Fruit fly (Drosophila melanogaster) whole organism, embryonic: Measurements from ENCODE around the gene Cdk1.

Source experiments
- Awh ChIP-seq: fragments of 200-800 bp; sonication (Bioruptor generic); IDR thresholded peaks from 2 replicates; pipeline ENCODE4, ENCODE4 v1.3.6; 2022; ENCODE audit warnings: missing biosample characterization, missing genetic modification characterization
- B-H1 ChIP-seq: fragments of 200-800 bp; sonication (Bioruptor generic); IDR thresholded peaks from 3 replicates; pipeline ENCODE4 v1.3.6; 2022; ENCODE audit warnings: missing biosample characterization, missing genetic modification characterization
- CG10959 ChIP-seq: fragments of 200-800 bp; sonication (Bioruptor generic); IDR thresholded peaks from 2 replicates; pipeline ENCODE4 v1.3.6; 2022; ENCODE audit warnings: missing biosample characterization, missing genetic modification characterization
- CG11560 ChIP-seq: fragments of 200-800 bp; sonication (Bioruptor generic); IDR thresholded peaks from 3 replicates; pipeline ENCODE4 v1.3.6; 2022; ENCODE audit warnings: missing biosample characterization, missing genetic modification characterization
- CG1233 ChIP-seq: fragments of 200-800 bp; sonication (Bioruptor generic); optimal IDR thresholded peaks from 4 replicates; lab custom pipeline; 2018; ENCODE audit warnings: missing biosample characterization, mild to moderate bottlenecking, missing genetic modification characterization
- CG12391 ChIP-seq: fragments of 200-800 bp; sonication (Bioruptor generic); optimal IDR thresholded peaks from 3 replicates; lab custom pipeline; 2018; ENCODE audit warnings: missing biosample characterization, mild to moderate bottlenecking, missing genetic modification characterization, moderate library complexity
- CG15011 ChIP-seq: fragments of 200-800 bp; sonication (Bioruptor generic); optimal IDR thresholded peaks from 3 replicates; lab custom pipeline; 2018; ENCODE audit warnings: missing biosample characterization, mild to moderate bottlenecking, missing genetic modification characterization
- CG15073 ChIP-seq: fragments of 200-800 bp; sonication (Bioruptor generic); optimal IDR thresholded peaks from 2 replicates; lab custom pipeline; 2016; ENCODE audit warnings: missing biosample characterization, missing genetic modification characterization
- CG17328 ChIP-seq: fragments of 200-800 bp; sonication (Bioruptor generic); IDR thresholded peaks from 2 replicates; pipeline ENCODE4 v1.3.6; 2022; ENCODE audit warnings: missing biosample characterization, missing genetic modification characterization
- CG17359 ChIP-seq: fragments of 200-800 bp; sonication (Bioruptor generic); optimal IDR thresholded peaks from 3 replicates; lab custom pipeline; 2018; ENCODE audit warnings: missing biosample characterization, mild to moderate bottlenecking, missing genetic modification characterization, moderate library complexity
- CG17361 ChIP-seq: fragments of 200-800 bp; sonication (Bioruptor generic); IDR thresholded peaks from 3 replicates; pipeline ENCODE4 v1.3.6; 2022; ENCODE audit warnings: missing biosample characterization, missing genetic modification characterization
- CG17568 ChIP-seq: fragments of 200-800 bp; sonication (Bioruptor generic); optimal IDR thresholded peaks from 2 replicates; lab custom pipeline; 2018; ENCODE audit warnings: missing biosample characterization, mild to moderate bottlenecking, missing genetic modification characterization, moderate library complexity
- CG17612 ChIP-seq: fragments of 200-800 bp; sonication (Bioruptor generic); IDR thresholded peaks from 2 replicates; pipeline ENCODE4 v1.3.6; 2022; ENCODE audit warnings: missing biosample characterization, missing genetic modification characterization
- CG18262 ChIP-seq: fragments of 200-800 bp; optimal IDR thresholded peaks from 3 replicates; lab custom pipeline; 2019; ENCODE audit warnings: missing biosample characterization, mild to moderate bottlenecking, missing genetic modification characterization, moderate library complexity
- CG18476 ChIP-seq: fragments of 200-800 bp; sonication (Bioruptor generic); optimal IDR thresholded peaks from 2 replicates; lab custom pipeline; 2016; ENCODE audit warnings: missing biosample characterization, mild to moderate bottlenecking, missing genetic modification characterization
- CG2678 ChIP-seq: fragments of 200-800 bp; sonication (Bioruptor generic); optimal IDR thresholded peaks from 3 replicates; lab custom pipeline; 2019; ENCODE audit warnings: missing biosample characterization, mild to moderate bottlenecking, missing genetic modification characterization, moderate library complexity
- CG34224 ChIP-seq: fragments of 200-800 bp; sonication (Bioruptor generic); IDR thresholded peaks from 3 replicates; pipeline ENCODE4 v1.3.6; 2022; ENCODE audit warnings: missing biosample characterization, missing genetic modification characterization; ENCODE audit not compliant: partially characterized antibody
- CG34376 ChIP-seq: fragments of 200-800 bp; sonication (Bioruptor generic); optimal IDR thresholded peaks from 2 replicates; lab custom pipeline; 2018; ENCODE audit warnings: missing biosample characterization, mild to moderate bottlenecking, missing genetic modification characterization
- CG34422 ChIP-seq: fragments of 200-800 bp; sonication (Bioruptor generic); IDR thresholded peaks from 3 replicates; pipeline ENCODE4 v1.3.6; 2022; ENCODE audit warnings: missing biosample characterization, missing genetic modification characterization
- CG3995 ChIP-seq: fragments of 200-800 bp; sonication (Bioruptor generic); optimal IDR thresholded peaks from 3 replicates; lab custom pipeline; 2016; ENCODE audit warnings: missing biosample characterization, missing genetic modification characterization
- CoRest ChIP-seq: fragments of 200-800 bp; sonication (Bioruptor generic); optimal IDR thresholded peaks from 3 replicates; lab custom pipeline; 2018; ENCODE audit warnings: missing biosample characterization, mild to moderate bottlenecking, missing genetic modification characterization, moderate library complexity
- Doc3 ChIP-seq: fragments of 200-800 bp; sonication (Bioruptor generic); IDR thresholded peaks from 3 replicates; pipeline ENCODE4 v1.3.6; 2022; ENCODE audit warnings: missing biosample characterization, missing genetic modification characterization; ENCODE audit not compliant: partially characterized antibody
- Dref ChIP-seq: fragments of 200-800 bp; sonication (Bioruptor generic); IDR thresholded peaks from 2 replicates; pipeline ENCODE4 v1.3.6; 2022; ENCODE audit warnings: missing biosample characterization, missing genetic modification characterization
- Drgx ChIP-seq: fragments of 200-800 bp; sonication (Bioruptor generic); IDR thresholded peaks from 2 replicates; pipeline ENCODE4 v1.3.6; 2022; ENCODE audit warnings: missing biosample characterization, missing genetic modification characterization
- ERR ChIP-seq: fragments of 200-800 bp; sonication (Bioruptor generic); optimal IDR thresholded peaks from 2 replicates; lab custom pipeline; 2016; ENCODE audit warnings: missing biosample characterization, missing genetic modification characterization
- Hsf ChIP-seq: fragments of 200-800 bp; sonication (Bioruptor generic); optimal IDR thresholded peaks from 3 replicates; lab custom pipeline; 2016; ENCODE audit warnings: missing biosample characterization, missing genetic modification characterization
- MESR4 ChIP-seq: fragments of 200-800 bp; sonication (Bioruptor generic); optimal IDR thresholded peaks from 2 replicates; lab custom pipeline; 2018; ENCODE audit warnings: missing biosample characterization, mild to moderate bottlenecking, missing genetic modification characterization, moderate library complexity
- Nf-YB ChIP-seq: fragments of 200-800 bp; sonication (Bioruptor generic); optimal IDR thresholded peaks from 3 replicates; lab custom pipeline; 2019; ENCODE audit warnings: missing biosample characterization, mild to moderate bottlenecking, missing genetic modification characterization, moderate library complexity
- Oli ChIP-seq: fragments of 200-800 bp; sonication (Bioruptor generic); optimal IDR thresholded peaks from 2 replicates; lab custom pipeline; 2018; ENCODE audit warnings: missing biosample characterization, mild to moderate bottlenecking, missing genetic modification characterization, moderate library complexity
- Opbp ChIP-seq: fragments of 200-800 bp; sonication (Bioruptor generic); IDR thresholded peaks from 3 replicates; pipeline ENCODE4 v1.3.6; 2022; ENCODE audit warnings: missing biosample characterization, missing genetic modification characterization; ENCODE audit not compliant: partially characterized antibody
- Pdp1 ChIP-seq, 2 experiments: fragments of 200-800 bp; sonication (Bioruptor generic); optimal IDR thresholded peaks; 3 replicates each; lab custom pipeline; 2016; ENCODE audit warnings: missing biosample characterization in 2 of 2, missing genetic modification characterization in 2 of 2, mild to moderate bottlenecking in 1 of 2, moderate library complexity in 1 of 2
- Sry-δ ChIP-seq: fragments of 200-800 bp; sonication (Bioruptor generic); optimal IDR thresholded peaks from 2 replicates; lab custom pipeline; 2016; ENCODE audit warnings: missing biosample characterization, missing genetic modification characterization
- ase ChIP-seq: fragments of 200-800 bp; sonication (Bioruptor generic); IDR thresholded peaks from 3 replicates; pipeline ENCODE4 v1.3.6; 2022; ENCODE audit warnings: missing biosample characterization, missing genetic modification characterization
- az2 ChIP-seq: fragments of 200-800 bp; sonication (Bioruptor generic); optimal IDR thresholded peaks from 3 replicates; lab custom pipeline; 2016; ENCODE audit warnings: missing biosample characterization, missing genetic modification characterization
- corto ChIP-seq: fragments of 200-800 bp; sonication (Bioruptor generic); optimal IDR thresholded peaks from 2 replicates; lab custom pipeline; 2016; ENCODE audit warnings: missing biosample characterization, mild to moderate bottlenecking, missing genetic modification characterization, moderate library complexity
- esg ChIP-seq: fragments of 200-800 bp; sonication (Bioruptor generic); conservative IDR thresholded peaks from 2 replicates; pipeline ENCODE4 v1.3.6; 2022; ENCODE audit warnings: missing biosample characterization, missing genetic modification characterization
- eve ChIP-seq, 2 experiments: fragments of >200 bp; optimal IDR thresholded peaks; 2 replicates each; lab custom pipeline; 2017; ENCODE audit warnings: missing biosample characterization in 2 of 2, missing genetic modification characterization in 2 of 2
- exex ChIP-seq: fragments of 200-800 bp; sonication (Bioruptor generic); optimal IDR thresholded peaks from 4 replicates; lab custom pipeline; 2018; ENCODE audit warnings: missing biosample characterization, mild to moderate bottlenecking, missing genetic modification characterization, moderate library complexity
- eyg ChIP-seq: fragments of 200-800 bp; sonication (Bioruptor generic); optimal IDR thresholded peaks from 3 replicates; lab custom pipeline; 2016; ENCODE audit warnings: missing biosample characterization, missing genetic modification characterization
- fd96Cb ChIP-seq: fragments of 200-800 bp; sonication (Bioruptor generic); optimal IDR thresholded peaks from 2 replicates; lab custom pipeline; 2018; ENCODE audit warnings: missing biosample characterization, mild to moderate bottlenecking, missing genetic modification characterization, moderate library complexity
- gcm ChIP-seq: fragments of 200-800 bp; sonication (Bioruptor generic); optimal IDR thresholded peaks from 2 replicates; lab custom pipeline; 2019; ENCODE audit warnings: missing biosample characterization, mild to moderate bottlenecking, missing genetic modification characterization, moderate library complexity
- grn ChIP-seq: fragments of 200-800 bp; sonication (Bioruptor generic); optimal IDR thresholded peaks from 3 replicates; lab custom pipeline; 2017; ENCODE audit warnings: missing biosample characterization, missing genetic modification characterization
- hb ChIP-seq: fragments of 200-800 bp; sonication (Bioruptor generic); IDR thresholded peaks from 3 replicates; pipeline ENCODE4 v1.3.6; 2022; ENCODE audit warnings: missing biosample characterization, missing genetic modification characterization; ENCODE audit not compliant: partially characterized antibody
- nom ChIP-seq: fragments of 200-800 bp; sonication (Bioruptor generic); optimal IDR thresholded peaks from 2 replicates; lab custom pipeline; 2017; ENCODE audit warnings: missing biosample characterization, missing genetic modification characterization, mild to moderate bottlenecking, moderate library complexity, missing genetic modification reagents
- pho ChIP-seq: fragments of 200-800 bp; sonication (Bioruptor generic); optimal IDR thresholded peaks from 2 replicates; lab custom pipeline; 2016; ENCODE audit warnings: missing biosample characterization, missing genetic modification characterization
- phol ChIP-seq: fragments of 200-800 bp; sonication (Bioruptor generic); optimal IDR thresholded peaks from 3 replicates; lab custom pipeline; 2018; ENCODE audit warnings: missing biosample characterization, mild to moderate bottlenecking, missing genetic modification characterization, moderate library complexity
- pum ChIP-seq: fragments of 200-800 bp; sonication (Bioruptor generic); optimal IDR thresholded peaks from 2 replicates; lab custom pipeline; 2016; ENCODE audit warnings: missing biosample characterization, missing genetic modification characterization
- sim ChIP-seq: fragments of 200-800 bp; sonication (Bioruptor generic); IDR thresholded peaks from 2 replicates; pipeline ENCODE4 v1.3.6; 2022; ENCODE audit warnings: missing biosample characterization, missing genetic modification characterization
- stwl ChIP-seq: fragments of 200-800 bp; sonication (Bioruptor generic); optimal IDR thresholded peaks from 3 replicates; lab custom pipeline; 2018; ENCODE audit warnings: missing biosample characterization, mild to moderate bottlenecking, missing genetic modification characterization, moderate library complexity

The Cdk1 gene

DNA sequence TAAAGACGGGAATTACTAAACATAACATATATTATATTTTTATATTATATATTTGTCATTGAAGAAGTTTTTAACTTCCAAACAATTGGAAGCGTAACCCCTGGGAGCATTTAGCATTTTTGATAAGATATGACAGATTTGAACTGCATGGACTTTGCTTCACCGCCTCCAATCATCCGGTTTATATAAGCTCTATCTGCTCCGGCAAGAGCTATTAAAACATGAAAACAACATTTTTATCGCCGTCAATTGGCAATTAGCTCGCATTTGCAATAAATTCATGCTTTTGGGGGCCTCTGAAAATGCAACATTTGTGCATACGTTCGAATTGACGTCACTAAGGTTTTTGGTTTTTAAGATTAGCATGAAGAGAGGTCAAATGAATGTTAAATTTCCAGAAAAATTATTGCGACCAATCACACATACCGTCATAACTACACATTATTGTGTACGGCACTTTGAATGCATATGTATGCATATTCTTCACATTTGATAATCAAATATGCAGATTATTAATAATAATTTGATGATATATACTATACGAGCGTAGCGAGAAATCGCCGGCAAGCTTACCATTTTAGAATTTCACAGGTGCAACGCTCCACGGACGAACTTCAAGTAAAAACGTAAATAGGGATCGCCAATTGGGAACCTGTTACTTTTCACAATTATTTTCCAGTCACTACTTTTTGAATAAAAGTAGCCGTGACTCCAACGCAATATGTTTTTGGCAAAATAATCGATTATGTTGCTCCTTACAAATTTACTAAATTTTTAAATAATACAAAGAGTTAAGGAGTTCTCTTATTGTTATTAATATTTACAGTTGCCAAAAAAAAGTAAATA is 9.8 kb upstream of the Cdk1 start, which contains the start of gene Mdh1 (continued):
- TF ChIP-seq az2 (GFP tag; lab: Kevin White, UChicago) (peak; percentile 8), corto (GFP tag; lab: Kevin White, UChicago) (peak; percentile 34), CG15011 (GFP tag; lab: Kevin White, UChicago) (no peak), Awh (no peak), Hsf (GFP tag; lab: Kevin White, UChicago) (no peak), CG34422 (GFP tag; lab: Robert Waterston, UW) (peak; percentile 53; the same call in 1 of the 3 replicates), exex (tag; lab: Kevin White, UChicago) (peak; percentile 19), CoRest (tag; lab: Kevin White, UChicago) (no peak), CG10959 (GFP tag; lab: Robert Waterston, UW) (no peak), fd96Cb (tag; lab: Kevin White, UChicago) (no peak), CG17568 (GFP tag; lab: Kevin White, UChicago) (no peak), MESR4 (GFP tag; lab: Kevin White, UChicago) (peak; percentile 70), grn (no peak), Oli (tag; lab: Kevin White, UChicago) (no peak), CG1233 (GFP tag; lab: Kevin White, UChicago) (no peak), CG17361 (no peak), CG17359 (tag; lab: Kevin White, UChicago) (no peak), stwl (tag; lab: Kevin White, UChicago) (peak; percentile 11), CG18262 (tag; lab: Kevin White, UChicago) (no peak), gcm (no peak), Pdp1 (GFP tag; optimal IDR thresholded peaks at IDR 0.05; lab: Kevin White, UChicago) (peak in 1 of 2 experiments; percentile 88), CG18476 (GFP tag; lab: Kevin White, UChicago) (no peak), Sry-δ (GFP tag; lab: Kevin White, UChicago) (peak; percentile 53), eyg (GFP tag; lab: Kevin White, UChicago) (no peak), ase (GFP tag; lab: Robert Waterston, UW) (no peak), CG34224 (GFP tag; lab: Robert Waterston, UW) (no peak), Nf-YB (GFP tag; lab: Kevin White, UChicago) (peak; percentile 6), nom (peak; percentile 52), CG17328 (GFP tag; lab: Robert Waterston, UW) (no peak), ERR (GFP tag; lab: Kevin White, UChicago) (peak; percentile 91), CG15073 (no peak), Dref (peak; percentile 58), Drgx (no peak), hb (GFP tag; lab: Robert Waterston, UW) (no peak), B-H1 (GFP tag; lab: Robert Waterston, UW) (no peak), Doc3 (GFP tag; lab: Robert Waterston, UW) (no peak), pho (GFP tag; lab: Kevin White, UChicago) (no peak), sim (no peak), pum (GFP tag; lab: Kevin White, UChicago) (no peak), phol (peak; percentile 25), eve (GFP tag; optimal IDR thresholded peaks at IDR 0.05; lab: Kevin White, UChicago) (peak in 1 of 2 experiments; percentile 67), Opbp (GFP tag; lab: Robert Waterston, UW) (0 out of 3 replicates have a peak, but pooled peaks have one; percentile 27), CG11560 (tag; lab: Robert Waterston, UW) (peak; percentile 97), CG2678 (tag; lab: Kevin White, UChicago) (no peak), CG3995 (GFP tag; lab: Kevin White, UChicago) (peak; percentile 99), CG17612 (GFP tag; lab: Robert Waterston, UW) (no peak), CG12391 (tag; lab: Kevin White, UChicago) (peak; percentile 40), CG34376 (GFP tag; lab: Kevin White, UChicago) (peak; percentile 37), esg (GFP tag; lab: Robert Waterston, UW) (no peak)
